Fruit fly (Drosophila melanogaster) whole organism, embryonic: Measurements from ENCODE around the gene tbc.

ENCODE experiments used
- CG10543 ChIP-seq: fragments of 200-800 bp; sonication (Bioruptor generic); optimal IDR thresholded peaks from 3 replicates; lab custom pipeline; 2017; ENCODE audit warnings: missing biosample characterization, mild to moderate bottlenecking, missing genetic modification characterization, moderate library complexity
- CG15696 ChIP-seq: fragments of 200-800 bp; sonication (Bioruptor generic); optimal IDR thresholded peaks from 2 replicates; lab custom pipeline; 2019; ENCODE audit warnings: missing biosample characterization, mild to moderate bottlenecking, missing genetic modification characterization, moderate library complexity
- CG6175 ChIP-seq: fragments of 200-800 bp; sonication (Bioruptor generic); IDR thresholded peaks from 3 replicates; pipeline ENCODE4 v1.3.6; 2022; ENCODE audit warnings: missing biosample characterization, missing genetic modification characterization
- Elba2 ChIP-seq: fragments of 200-800 bp; sonication (Bioruptor generic); optimal IDR thresholded peaks from 3 replicates; lab custom pipeline; 2016; ENCODE audit warnings: missing biosample characterization, missing genetic modification characterization
- GATAe ChIP-seq: fragments of 200-800 bp; sonication (Bioruptor generic); conservative IDR thresholded peaks from 2 replicates; pipeline ENCODE4 v1.3.6; 2022; ENCODE audit warnings: missing biosample characterization, missing genetic modification characterization
- Mrtf ChIP-seq: fragments of 200-800 bp; sonication (Bioruptor generic); IDR thresholded peaks from 3 replicates; pipeline ENCODE4 v1.3.6; 2022; ENCODE audit warnings: missing biosample characterization, missing genetic modification characterization
- Xrp1 ChIP-seq: fragments of 200-800 bp; sonication (Bioruptor generic); IDR thresholded peaks from 2 replicates; pipeline ENCODE4 v1.3.6; 2022; ENCODE audit warnings: missing biosample characterization, missing genetic modification characterization
- btn ChIP-seq: fragments of 200-800 bp; sonication (Bioruptor generic); optimal IDR thresholded peaks from 2 replicates; lab custom pipeline; 2016; ENCODE audit warnings: missing biosample characterization, missing genetic modification characterization
- dpn ChIP-seq, 2 experiments: fragments of 200-800 bp; sonication (Bioruptor generic); optimal IDR thresholded peaks; 3 replicates each; lab custom pipeline; 2016; ENCODE audit warnings: missing biosample characterization in 2 of 2, missing genetic modification characterization in 2 of 2
- eve ChIP-seq, 2 experiments: fragments of >200 bp; optimal IDR thresholded peaks; 2 replicates each; lab custom pipeline; 2017; ENCODE audit warnings: missing biosample characterization in 2 of 2, missing genetic modification characterization in 2 of 2
- lola ChIP-seq, 3 experiments: fragments of >200 bp in 2 of 3; fragments of 200-800 bp in 1 of 3; sonication (Bioruptor generic) in 1 of 3; optimal IDR thresholded peaks; 2 replicates each; lab custom pipeline; 2017 to 2019; ENCODE audit warnings: missing biosample characterization in 3 of 3, missing genetic modification characterization in 3 of 3, mild to moderate bottlenecking in 1 of 3, moderate library complexity in 1 of 3
- tgo ChIP-seq: fragments of 200-800 bp; sonication (Bioruptor generic); IDR thresholded peaks from 3 replicates; pipeline ENCODE4 v1.3.6; 2022; ENCODE audit warnings: missing biosample characterization, missing genetic modification characterization
- wor ChIP-seq: fragments of 200-800 bp; sonication (Bioruptor generic); IDR thresholded peaks from 2 replicates; pipeline ENCODE4 v1.3.6; 2022; ENCODE audit warnings: missing biosample characterization, missing genetic modification characterization

DNA sequence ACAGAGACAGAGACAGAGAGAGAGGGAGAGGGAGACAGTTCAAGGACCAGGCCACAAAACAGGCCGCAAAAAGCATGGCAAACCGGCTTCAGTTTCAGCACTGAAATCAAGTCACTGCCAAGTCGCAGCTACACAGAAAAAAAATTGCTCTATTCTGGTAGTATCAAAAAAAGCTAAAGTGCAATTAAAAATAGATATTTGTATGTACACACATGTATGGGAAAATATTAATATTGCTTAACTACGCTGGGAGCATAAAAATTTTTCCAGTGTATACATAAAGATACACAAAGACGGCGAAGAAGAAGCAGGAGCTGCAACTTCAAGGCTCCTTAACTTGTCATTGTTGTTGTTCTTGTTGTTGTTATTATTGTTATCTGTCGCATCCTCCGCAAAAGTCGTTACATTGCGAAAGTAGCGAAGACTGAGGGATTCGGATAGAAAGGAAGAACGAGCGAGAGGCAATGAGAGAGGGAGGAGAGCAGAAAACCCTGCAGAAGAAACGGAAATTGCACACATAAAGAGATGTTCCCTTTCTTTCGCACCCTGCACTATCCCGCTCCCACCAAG lies 52.0 kb downstream of the tbc start:
- TF ChIP-seq wor (GFP tag; lab: Robert Waterston, UW): no peak
- TF ChIP-seq dpn (GFP tag; optimal IDR thresholded peaks at IDR 0.05; lab: Kevin White, UChicago): peak; percentile 22 to 35
- peak; percentile 29; the same call in 1 of the 3 replicates for TF ChIP-seq tgo
- TF ChIP-seq Xrp1: peak; percentile 53; the same call in 1 of the 2 replicates
- TF ChIP-seq CG15696 (tag; lab: Kevin White, UChicago): no peak
- no peak for TF ChIP-seq GATAe (GFP tag; lab: Robert Waterston, UW)
- TF ChIP-seq Mrtf: no peak
- no peak for TF ChIP-seq eve (GFP tag; optimal IDR thresholded peaks at IDR 0.05; lab: Kevin White, UChicago)
- no peak for TF ChIP-seq Elba2 (GFP tag; lab: Kevin White, UChicago)
- TF ChIP-seq CG6175 (GFP tag; lab: Robert Waterston, UW): no peak
- no peak for TF ChIP-seq CG10543 (GFP tag; lab: Kevin White, UChicago)
- TF ChIP-seq lola (GFP tag; optimal IDR thresholded peaks at IDR 0.05; lab: Kevin White, UChicago): no peak
- TF ChIP-seq btn (GFP tag; lab: Kevin White, UChicago): no peak
